Fruit fly (Drosophila melanogaster) whole organism, embryonic: ENCODE data around the gene CG13829.
A peak's percentile ranks its signal among the peaks of the same experiment; 100 is the strongest.

Experiments used
- Adf1 ChIP-seq: fragments of 200-800 bp; sonication (Bioruptor generic); IDR thresholded peaks from 2 replicates; pipeline ENCODE4 v1.3.6; 2022; ENCODE audit warnings: missing biosample characterization, missing genetic modification characterization
- Asciz ChIP-seq: fragments of 200-800 bp; sonication (Bioruptor generic); optimal IDR thresholded peaks from 2 replicates; lab custom pipeline; 2017; ENCODE audit warnings: missing biosample characterization, mild to moderate bottlenecking, missing genetic modification characterization, missing genetic modification reagents
- CG10366 ChIP-seq: fragments of 200-800 bp; sonication (Bioruptor generic); IDR thresholded peaks from 2 replicates; pipeline ENCODE4 v1.3.6; 2022; ENCODE audit warnings: missing biosample characterization, missing genetic modification characterization
- CG12299 ChIP-seq: fragments of 200-800 bp; sonication (Bioruptor generic); optimal IDR thresholded peaks from 2 replicates; lab custom pipeline; 2018; ENCODE audit warnings: missing biosample characterization, mild to moderate bottlenecking, missing genetic modification characterization
- CG13296 ChIP-seq: fragments of 200-800 bp; sonication (Bioruptor generic); optimal IDR thresholded peaks from 3 replicates; lab custom pipeline; 2018; ENCODE audit warnings: missing biosample characterization, mild to moderate bottlenecking, missing genetic modification characterization
- CG14965 ChIP-seq: fragments of 200-800 bp; sonication (Bioruptor generic); optimal IDR thresholded peaks from 2 replicates; lab custom pipeline; 2016; ENCODE audit warnings: missing biosample characterization, missing genetic modification characterization, borderline replicate concordance
- CG15479 ChIP-seq: fragments of 200-800 bp; sonication (Bioruptor generic); optimal IDR thresholded peaks from 3 replicates; lab custom pipeline; 2019; ENCODE audit warnings: missing biosample characterization, mild to moderate bottlenecking, missing genetic modification characterization, moderate library complexity
- CG1832 ChIP-seq: fragments of 200-800 bp; sonication (Bioruptor generic); optimal IDR thresholded peaks from 2 replicates; lab custom pipeline; 2017; ENCODE audit warnings: missing biosample characterization, mild to moderate bottlenecking, missing genetic modification characterization, inconsistent platforms
- CG18599 ChIP-seq: fragments of 200-800 bp; sonication (Bioruptor generic); optimal IDR thresholded peaks from 3 replicates; lab custom pipeline; 2017; ENCODE audit warnings: missing biosample characterization, missing genetic modification characterization, mild to moderate bottlenecking, moderate library complexity, missing genetic modification reagents
- CG2875 ChIP-seq: fragments of 200-800 bp; sonication (Bioruptor generic); optimal IDR thresholded peaks from 2 replicates; lab custom pipeline; 2017; ENCODE audit warnings: missing biosample characterization, mild to moderate bottlenecking, missing genetic modification characterization, missing genetic modification reagents
- CG30431 ChIP-seq: fragments of 200-800 bp; sonication (Bioruptor generic); optimal IDR thresholded peaks from 2 replicates; lab custom pipeline; 2017; ENCODE audit warnings: missing biosample characterization, missing genetic modification characterization
- CG32767 ChIP-seq: fragments of 200-800 bp; sonication (Bioruptor generic); IDR thresholded peaks from 2 replicates; pipeline ENCODE4 v1.3.6; 2022; ENCODE audit warnings: missing biosample characterization, missing genetic modification characterization
- CG7556 ChIP-seq: fragments of 200-800 bp; sonication (Bioruptor generic); optimal IDR thresholded peaks from 2 replicates; lab custom pipeline; 2017; ENCODE audit warnings: missing biosample characterization, mild to moderate bottlenecking, missing genetic modification characterization
- CG8478 ChIP-seq: fragments of >200 bp; optimal IDR thresholded peaks from 2 replicates; lab custom pipeline; 2018
- CG8944 ChIP-seq: fragments of 200-800 bp; sonication (Bioruptor generic); optimal IDR thresholded peaks from 3 replicates; lab custom pipeline; 2016; ENCODE audit warnings: missing biosample characterization, missing genetic modification characterization
- CG9215 ChIP-seq: fragments of 200-800 bp; sonication (Bioruptor generic); IDR thresholded peaks from 2 replicates; pipeline ENCODE4 v1.3.6; 2022; ENCODE audit warnings: missing biosample characterization, missing genetic modification characterization
- CG9817 ChIP-seq: fragments of 200-800 bp; sonication (Bioruptor generic); optimal IDR thresholded peaks from 2 replicates; lab custom pipeline; 2018; ENCODE audit warnings: missing biosample characterization, mild to moderate bottlenecking, missing genetic modification characterization, moderate library complexity
- CkIIα-i1 ChIP-seq: fragments of 200-800 bp; sonication (Bioruptor generic); IDR thresholded peaks from 2 replicates; pipeline ENCODE4 v1.3.6; 2022; ENCODE audit warnings: missing biosample characterization, missing genetic modification characterization
- Dll ChIP-seq: fragments of 200-800 bp; sonication (Bioruptor generic); IDR thresholded peaks from 4 replicates; pipeline ENCODE4 v1.3.6; 2022; ENCODE audit warnings: missing biosample characterization, missing genetic modification characterization; ENCODE audit not compliant: partially characterized antibody
- Fer3 ChIP-seq: fragments of 200-800 bp; sonication (Bioruptor generic); optimal IDR thresholded peaks from 2 replicates; lab custom pipeline; 2018; ENCODE audit warnings: missing biosample characterization, mild to moderate bottlenecking, missing genetic modification characterization, moderate library complexity
- HLH54F ChIP-seq: fragments of 200-800 bp; sonication (Bioruptor generic); optimal IDR thresholded peaks from 3 replicates; lab custom pipeline; 2016; ENCODE audit warnings: missing biosample characterization, missing genetic modification characterization
- Hand ChIP-seq: fragments of 200-800 bp; sonication (Bioruptor generic); optimal IDR thresholded peaks from 2 replicates; lab custom pipeline; 2017; ENCODE audit warnings: mild to moderate bottlenecking, missing biosample characterization, missing genetic modification reagents, missing genetic modification characterization
- Hr3 ChIP-seq: fragments of 200-800 bp; sonication (Bioruptor generic); optimal IDR thresholded peaks from 3 replicates; lab custom pipeline; 2016; ENCODE audit warnings: missing biosample characterization, missing genetic modification characterization
- MESR4 ChIP-seq: fragments of 200-800 bp; sonication (Bioruptor generic); optimal IDR thresholded peaks from 2 replicates; lab custom pipeline; 2018; ENCODE audit warnings: missing biosample characterization, mild to moderate bottlenecking, missing genetic modification characterization, moderate library complexity
- MTF-1 ChIP-seq: fragments of 200-800 bp; sonication (Bioruptor generic); optimal IDR thresholded peaks from 2 replicates; lab custom pipeline; 2018; ENCODE audit warnings: missing biosample characterization, mild to moderate bottlenecking, missing genetic modification characterization, borderline replicate concordance
- Nf-YB ChIP-seq: fragments of 200-800 bp; sonication (Bioruptor generic); optimal IDR thresholded peaks from 3 replicates; lab custom pipeline; 2019; ENCODE audit warnings: missing biosample characterization, mild to moderate bottlenecking, missing genetic modification characterization, moderate library complexity
- Scr ChIP-seq: fragments of 200-800 bp; sonication (Bioruptor generic); IDR thresholded peaks from 2 replicates; pipeline ENCODE4 v1.3.6; 2022; ENCODE audit warnings: missing biosample characterization, missing genetic modification characterization; ENCODE audit not compliant: partially characterized antibody
- Six4 ChIP-seq: fragments of 200-800 bp; sonication (Bioruptor generic); optimal IDR thresholded peaks from 2 replicates; lab custom pipeline; 2016; ENCODE audit warnings: missing biosample characterization, missing genetic modification characterization
- Sox102F ChIP-seq: fragments of 200-800 bp; sonication (Bioruptor generic); optimal IDR thresholded peaks from 2 replicates; lab custom pipeline; 2018; ENCODE audit warnings: missing biosample characterization, mild to moderate bottlenecking, missing genetic modification characterization, moderate library complexity
- Vsx1 ChIP-seq: fragments of 200-800 bp; sonication (Bioruptor generic); optimal IDR thresholded peaks from 2 replicates; lab custom pipeline; 2017; ENCODE audit warnings: missing biosample characterization, mild to moderate bottlenecking, missing genetic modification characterization, missing genetic modification reagents
- ap ChIP-seq: fragments of 200-800 bp; sonication (Bioruptor generic); IDR thresholded peaks from 2 replicates; pipeline ENCODE4 v1.3.6; 2022; ENCODE audit warnings: missing biosample characterization, missing genetic modification characterization
- btn ChIP-seq: fragments of 200-800 bp; sonication (Bioruptor generic); optimal IDR thresholded peaks from 2 replicates; lab custom pipeline; 2016; ENCODE audit warnings: missing biosample characterization, missing genetic modification characterization
- cato ChIP-seq: fragments of 200-800 bp; sonication (Bioruptor generic); optimal IDR thresholded peaks from 2 replicates; lab custom pipeline; 2016; ENCODE audit warnings: missing biosample characterization, missing genetic modification characterization, borderline replicate concordance
- cg ChIP-seq: fragments of 200-800 bp; sonication (Bioruptor generic); optimal IDR thresholded peaks from 3 replicates; lab custom pipeline; 2019; ENCODE audit warnings: missing biosample characterization, mild to moderate bottlenecking, missing genetic modification characterization, moderate library complexity
- dati ChIP-seq: fragments of 200-800 bp; sonication (Bioruptor generic); IDR thresholded peaks from 2 replicates; pipeline ENCODE4 v1.3.6; 2022; ENCODE audit warnings: missing biosample characterization, missing genetic modification characterization
- dysf ChIP-seq: fragments of 200-800 bp; sonication (Bioruptor generic); IDR thresholded peaks from 3 replicates; pipeline ENCODE4 v1.3.6; 2022; ENCODE audit warnings: missing biosample characterization, missing genetic modification characterization
- gt ChIP-seq: fragments of 200-800 bp; sonication (Bioruptor generic); IDR thresholded peaks from 2 replicates; pipeline ENCODE4 v1.3.6; 2022; ENCODE audit warnings: missing biosample characterization, missing genetic modification characterization
- ham ChIP-seq: fragments of 200-800 bp; sonication (Bioruptor generic); IDR thresholded peaks from 2 replicates; pipeline ENCODE4 v1.3.6; 2022; ENCODE audit warnings: missing biosample characterization, missing genetic modification characterization
- lilli ChIP-seq: fragments of 200-800 bp; sonication (Bioruptor generic); optimal IDR thresholded peaks from 3 replicates; lab custom pipeline; 2016; ENCODE audit warnings: missing biosample characterization, missing genetic modification characterization
- lmd ChIP-seq: fragments of 200-800 bp; sonication (Bioruptor generic); IDR thresholded peaks from 2 replicates; pipeline ENCODE4 v1.3.6; 2022; ENCODE audit warnings: missing biosample characterization, missing genetic modification characterization
- oc ChIP-seq: fragments of 200-800 bp; sonication (Bioruptor generic); optimal IDR thresholded peaks from 2 replicates; lab custom pipeline; 2018; ENCODE audit warnings: missing biosample characterization, mild to moderate bottlenecking, missing genetic modification characterization, moderate library complexity
- prd ChIP-seq, 3 experiments: fragments of >200 bp in 2 of 3; fragments of 200-800 bp in 1 of 3; sonication (Bioruptor generic) in 1 of 3; optimal IDR thresholded peaks in 2 of 3; IDR thresholded peaks in 1 of 3; 2 replicates in 2 of 3; 3 replicates in 1 of 3; pipeline versions ENCODE4 v1.3.6 to Lab custom; 2017 to 2022; ENCODE audit warnings: missing biosample characterization in 1 of 3, missing genetic modification characterization in 1 of 3
- pum ChIP-seq: fragments of 200-800 bp; sonication (Bioruptor generic); optimal IDR thresholded peaks from 2 replicates; lab custom pipeline; 2016; ENCODE audit warnings: missing biosample characterization, missing genetic modification characterization
- rib ChIP-seq: fragments of 200-800 bp; sonication (Bioruptor generic); IDR thresholded peaks from 2 replicates; pipeline ENCODE4 v1.3.6; 2022; ENCODE audit warnings: missing biosample characterization, missing genetic modification characterization
- so ChIP-seq: fragments of 200-800 bp; sonication (Bioruptor generic); IDR thresholded peaks from 3 replicates; pipeline ENCODE4 v1.3.6; 2022; ENCODE audit warnings: missing biosample characterization, missing genetic modification characterization
- stc ChIP-seq: fragments of 200-800 bp; sonication (Bioruptor generic); IDR thresholded peaks from 2 replicates; pipeline ENCODE4 v1.3.6; 2022; ENCODE audit warnings: missing biosample characterization, missing genetic modification characterization
- ttk ChIP-seq: fragments of 200-800 bp; sonication (Bioruptor generic); IDR thresholded peaks from 2 replicates; pipeline ENCODE4 v2.1.2; 2022; ENCODE audit warnings: missing biosample characterization, missing genetic modification characterization

The CG13829 gene

dm6 chr3R:23189958-23190900 lies 29.1 kb upstream of the CG13829 start (continued):
- TF ChIP-seq CG8478 (lab: Kevin White, UChicago): no peak
- no peak for TF ChIP-seq CG14965 (GFP tag; lab: Kevin White, UChicago)
- peak; percentile 60 for TF ChIP-seq Nf-YB (GFP tag; lab: Kevin White, UChicago)
- 0 out of 2 replicates have a peak, but pooled peaks have one; percentile 29 for TF ChIP-seq ap
- peak; percentile 88 for TF ChIP-seq Fer3 (tag; lab: Kevin White, UChicago)
- peak; percentile 45 for TF ChIP-seq CG30431
- TF ChIP-seq lilli (GFP tag; lab: Kevin White, UChicago): peak; percentile 88
- TF ChIP-seq Scr (GFP tag; lab: Robert Waterston, UW): no peak
- peak; percentile 64; the same call in 1 of the 3 replicates for TF ChIP-seq so (GFP tag; lab: Robert Waterston, UW)
- TF ChIP-seq dati (GFP tag; lab: Robert Waterston, UW): no peak
- peak; percentile 6 for TF ChIP-seq MESR4 (GFP tag; lab: Kevin White, UChicago)
- peak; percentile 78 for TF ChIP-seq CG9817 (tag; lab: Kevin White, UChicago)
- peak; percentile 69 for TF ChIP-seq CG7556 (GFP tag; lab: Kevin White, UChicago)
- peak; percentile 31 for TF ChIP-seq rib (GFP tag; lab: Robert Waterston, UW)
- TF ChIP-seq CG9215 (GFP tag; lab: Robert Waterston, UW): peak; percentile 44; the same call in 1 of the 2 replicates
- TF ChIP-seq btn (GFP tag; lab: Kevin White, UChicago): peak; percentile 55
- peak; percentile 65; the same call in 1 of the 2 replicates for TF ChIP-seq CG32767
- TF ChIP-seq Hr3: peak; percentile 69
- TF ChIP-seq cato (GFP tag; lab: Kevin White, UChicago): peak; percentile 7
- TF ChIP-seq Six4 (GFP tag; lab: Kevin White, UChicago): peak; percentile 36
- TF ChIP-seq CG8944 (GFP tag; lab: Kevin White, UChicago): peak; percentile 58
- no peak for TF ChIP-seq CG1832 (GFP tag; lab: Kevin White, UChicago)
- peak; percentile 63 for TF ChIP-seq HLH54F
- TF ChIP-seq CG2875: no peak
- TF ChIP-seq dysf (GFP tag; lab: Robert Waterston, UW): peak; percentile 81
- TF ChIP-seq CG15479: no peak
- TF ChIP-seq oc (tag; lab: Kevin White, UChicago): peak; percentile 54
- TF ChIP-seq ham: no peak
- peak; percentile 56 for TF ChIP-seq ttk (GFP tag; lab: Robert Waterston, UW)
- TF ChIP-seq CkIIα-i1 (GFP tag; lab: Robert Waterston, UW): no peak
- TF ChIP-seq gt (GFP tag; lab: Robert Waterston, UW): peak; percentile 9; the same call in 1 of the 2 replicates
- TF ChIP-seq MTF-1 (GFP tag; lab: Kevin White, UChicago): peak; percentile 49
- peak; percentile 43 for TF ChIP-seq pum (GFP tag; lab: Kevin White, UChicago)
- no peak; the same call in none of the 2 replicates for TF ChIP-seq Adf1 (GFP tag; lab: Robert Waterston, UW)
- peak; percentile 75 for TF ChIP-seq CG10366
- peak; percentile 78 for TF ChIP-seq CG13296 (GFP tag; lab: Kevin White, UChicago)
- TF ChIP-seq CG18599: peak; percentile 81
- no peak for TF ChIP-seq CG12299 (tag; lab: Kevin White, UChicago)
- TF ChIP-seq cg (GFP tag; lab: Kevin White, UChicago): no peak
- peak; percentile 74 for TF ChIP-seq lmd (GFP tag; lab: Robert Waterston, UW)
- no peak for TF ChIP-seq prd (optimal IDR thresholded peaks at IDR 0.05; lab: Kevin White, UChicago)
- TF ChIP-seq prd (GFP tag; IDR thresholded peaks at IDR 0.05; lab: Robert Waterston, UW): peak; percentile 78
- TF ChIP-seq Asciz (GFP tag; lab: Kevin White, UChicago): peak; percentile 62
- no peak for TF ChIP-seq Dll (GFP tag; lab: Robert Waterston, UW)
- TF ChIP-seq Hand (GFP tag; lab: Kevin White, UChicago): peak; percentile 58
- TF ChIP-seq stc: peak; percentile 76
- TF ChIP-seq Vsx1 (GFP tag; lab: Kevin White, UChicago): peak; percentile 22
- peak; percentile 81 for TF ChIP-seq Sox102F (GFP tag; lab: Kevin White, UChicago)
